Fruit fly (Drosophila melanogaster): ENCODE measurements around the gene CG11069.

CG11069 gene

dm6 chr3R:24926752-24927320, 32.3 kb downstream of the CG11069 start:
- TF ChIP-seq usp (GFP tag; optimal IDR thresholded peaks at IDR 0.05) = no peak
- TF ChIP-seq Dll (optimal IDR thresholded peaks at IDR 0.05) = no peak
- no peak for TF ChIP-seq pan (optimal IDR thresholded peaks at IDR 0.05)
- no peak for TF ChIP-seq psq (optimal IDR thresholded peaks at IDR 0.05)

- TF ChIP-seq EcR (GFP tag; optimal IDR thresholded peaks at IDR 0.05) = no peak
- no peak for TF ChIP-seq Dll (optimal IDR thresholded peaks at IDR 0.05)
- TF ChIP-seq pan (optimal IDR thresholded peaks at IDR 0.05) = no peak
- TF ChIP-seq psq (optimal IDR thresholded peaks at IDR 0.05) = no peak
- TF ChIP-seq CG8478 (optimal IDR thresholded peaks at IDR 0.05) = no peak
- no peak for TF ChIP-seq usp (GFP tag; optimal IDR thresholded peaks at IDR 0.05)
Observed at dm6 chr3R:24931856-24932255, 37.3 kb downstream of the CG11069 start, which contains the start of gene CG11771. Gene CG11771 (plus strand): TSS chr3R:24932010.

DNA sequence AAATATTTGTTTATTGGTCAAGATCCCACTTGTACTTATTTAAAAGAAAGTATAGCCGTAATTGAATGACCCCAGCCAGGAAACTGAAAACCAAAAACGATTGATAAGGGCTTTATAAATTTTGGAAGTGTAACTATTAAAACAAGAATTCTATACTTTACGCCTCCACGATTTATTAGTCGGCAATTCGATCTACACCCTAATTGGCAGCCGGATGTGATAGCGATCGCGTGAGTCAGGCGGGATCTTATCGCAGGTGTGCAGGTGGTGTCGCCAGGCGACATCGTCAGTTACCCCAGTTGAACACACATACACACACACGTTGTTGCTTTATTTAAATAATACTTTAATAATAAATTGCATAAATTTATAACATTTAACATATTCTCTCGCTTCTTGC, 40.0 kb downstream of the CG11069 start:
- no peak for TF ChIP-seq pan (optimal IDR thresholded peaks at IDR 0.05)
- TF ChIP-seq EcR (GFP tag; optimal IDR thresholded peaks at IDR 0.05) = no peak
- no peak for TF ChIP-seq CG8478 (optimal IDR thresholded peaks at IDR 0.05)
- no peak for TF ChIP-seq Dll (optimal IDR thresholded peaks at IDR 0.05)
- TF ChIP-seq psq (optimal IDR thresholded peaks at IDR 0.05) = no peak
- TF ChIP-seq usp (GFP tag; optimal IDR thresholded peaks at IDR 0.05) = no peak

DNA sequence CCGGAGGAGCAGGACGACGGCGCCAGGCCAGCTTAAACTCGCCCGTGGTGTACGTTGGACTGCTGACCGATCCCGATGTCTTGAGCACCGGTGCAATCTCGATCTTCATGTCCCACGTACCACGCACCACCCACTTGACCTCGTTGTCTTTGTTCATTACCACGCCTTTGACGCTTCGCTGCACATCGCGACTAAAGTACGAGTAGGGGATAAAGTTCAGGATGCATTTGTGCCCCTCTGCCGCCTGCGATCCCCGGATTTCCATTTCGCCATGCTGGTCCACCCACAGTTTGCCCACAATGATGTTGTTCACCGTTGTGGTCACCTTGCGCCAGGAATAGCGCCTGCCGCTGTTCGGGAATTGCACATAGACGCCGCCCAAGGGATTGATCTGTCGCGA, 41.2 kb downstream of the CG11069 start:
- no peak for TF ChIP-seq psq (optimal IDR thresholded peaks at IDR 0.05)
- no peak for TF ChIP-seq usp (GFP tag; optimal IDR thresholded peaks at IDR 0.05)
- TF ChIP-seq EcR (GFP tag; optimal IDR thresholded peaks at IDR 0.05) = no peak
- no peak for TF ChIP-seq CG8478 (optimal IDR thresholded peaks at IDR 0.05)
- TF ChIP-seq pan (optimal IDR thresholded peaks at IDR 0.05) = no peak
- TF ChIP-seq Dll (optimal IDR thresholded peaks at IDR 0.05) = no peak

- TF ChIP-seq psq (optimal IDR thresholded peaks at IDR 0.05) = no peak
- TF ChIP-seq Dll (optimal IDR thresholded peaks at IDR 0.05) = no peak
- no peak for TF ChIP-seq pan (optimal IDR thresholded peaks at IDR 0.05)
- no peak for TF ChIP-seq usp (GFP tag; optimal IDR thresholded peaks at IDR 0.05)
- no peak for TF ChIP-seq EcR (GFP tag; optimal IDR thresholded peaks at IDR 0.05)
- no peak for TF ChIP-seq CG8478 (optimal IDR thresholded peaks at IDR 0.05)
Observed at dm6 chr3R:24938049-24938448, 43.5 kb downstream of the CG11069 start, which contains the start of gene Osbp. Gene Osbp (minus strand): TSS chr3R:24938222.

dm6 chr3R:24944920-24945853, 50.6 kb downstream of the CG11069 start, which contains the start of the genes ssh and Nmnat:
Gene ssh (minus strand): TSS chr3R:24944956.
Gene Nmnat (plus strand): TSS chr3R:24945237.
- TF ChIP-seq usp (GFP tag; optimal IDR thresholded peaks at IDR 0.05) (no peak), CG8478 (optimal IDR thresholded peaks at IDR 0.05) (no peak), EcR (GFP tag; optimal IDR thresholded peaks at IDR 0.05) (no peak), pan (optimal IDR thresholded peaks at IDR 0.05) (no peak), Dll (optimal IDR thresholded peaks at IDR 0.05) (no peak), psq (optimal IDR thresholded peaks at IDR 0.05) (no peak)
